Fruit fly (Drosophila melanogaster) whole organism, embryonic: ENCODE measurements around the gene MYPT-75D.
A peak's percentile ranks its signal among the peaks of the same experiment; 100 is the strongest.

ENCODE experiments used
- Ada2b ChIP-seq: fragments of 200-800 bp; sonication (Bioruptor generic); IDR thresholded peaks from 2 replicates; pipeline ENCODE4 v1.3.6; 2022; ENCODE audit warnings: missing biosample characterization, missing genetic modification characterization
- Aef1 ChIP-seq: fragments of 200-800 bp; sonication (Bioruptor generic); IDR thresholded peaks from 3 replicates; pipeline ENCODE4 v1.3.6; 2022; ENCODE audit warnings: missing biosample characterization, missing genetic modification characterization
- Bgb ChIP-seq: fragments of 200-800 bp; sonication (Bioruptor generic); IDR thresholded peaks from 2 replicates; pipeline ENCODE4 v1.3.6; 2022; ENCODE audit warnings: missing biosample characterization, missing genetic modification characterization; ENCODE audit not compliant: partially characterized antibody
- CG10147 ChIP-seq: fragments of 200-800 bp; sonication (Bioruptor generic); optimal IDR thresholded peaks from 2 replicates; lab custom pipeline; 2019; ENCODE audit warnings: missing biosample characterization, mild to moderate bottlenecking, missing genetic modification characterization, moderate library complexity
- CG11085 ChIP-seq: fragments of 200-800 bp; sonication (Bioruptor generic); IDR thresholded peaks from 2 replicates; pipeline ENCODE4 v1.3.6; 2022; ENCODE audit warnings: missing biosample characterization, missing genetic modification characterization
- CG12219 ChIP-seq: fragments of 200-800 bp; sonication (Bioruptor generic); optimal IDR thresholded peaks from 3 replicates; lab custom pipeline; 2018; ENCODE audit warnings: missing biosample characterization, mild to moderate bottlenecking, missing genetic modification characterization
- CG1529 ChIP-seq: fragments of 200-800 bp; sonication (Bioruptor generic); optimal IDR thresholded peaks from 3 replicates; lab custom pipeline; 2018; ENCODE audit warnings: missing biosample characterization, missing genetic modification characterization
- CG2202 ChIP-seq: fragments of 200-800 bp; sonication (Bioruptor generic); optimal IDR thresholded peaks from 2 replicates; lab custom pipeline; 2018; ENCODE audit warnings: missing biosample characterization, mild to moderate bottlenecking, missing genetic modification characterization
- CG2712 ChIP-seq: fragments of 200-800 bp; optimal IDR thresholded peaks from 3 replicates; lab custom pipeline; 2019; ENCODE audit warnings: missing biosample characterization, mild to moderate bottlenecking, missing genetic modification characterization, moderate library complexity
- CG30431 ChIP-seq: fragments of 200-800 bp; sonication (Bioruptor generic); optimal IDR thresholded peaks from 2 replicates; lab custom pipeline; 2017; ENCODE audit warnings: missing biosample characterization, missing genetic modification characterization
- CG3163 ChIP-seq: fragments of 200-800 bp; sonication (Bioruptor generic); optimal IDR thresholded peaks from 3 replicates; lab custom pipeline; 2016; ENCODE audit warnings: missing biosample characterization, missing genetic modification characterization
- CG3726 ChIP-seq: fragments of 200-800 bp; sonication (Bioruptor generic); IDR thresholded peaks from 3 replicates; pipeline ENCODE4, ENCODE4 v1.3.6; 2022; ENCODE audit warnings: missing biosample characterization, missing genetic modification characterization
- CG4854 ChIP-seq: fragments of 200-800 bp; sonication (Bioruptor generic); optimal IDR thresholded peaks from 2 replicates; lab custom pipeline; 2016; ENCODE audit warnings: missing biosample characterization, missing genetic modification characterization, inconsistent platforms
- CG5180 ChIP-seq: fragments of 200-800 bp; sonication (Bioruptor generic); optimal IDR thresholded peaks from 3 replicates; lab custom pipeline; 2017; ENCODE audit warnings: missing biosample characterization, missing genetic modification characterization, mild to moderate bottlenecking, moderate library complexity, missing genetic modification reagents
- CG7786 ChIP-seq: fragments of 200-800 bp; sonication (Bioruptor generic); optimal IDR thresholded peaks from 2 replicates; lab custom pipeline; 2016; ENCODE audit warnings: missing biosample characterization, missing genetic modification characterization
- CG7987 ChIP-seq: fragments of 200-800 bp; sonication (Bioruptor generic); optimal IDR thresholded peaks from 2 replicates; lab custom pipeline; 2018; ENCODE audit warnings: missing biosample characterization, mild to moderate bottlenecking, missing genetic modification characterization, moderate library complexity
- CG8089 ChIP-seq: fragments of 200-800 bp; sonication (Bioruptor generic); optimal IDR thresholded peaks from 3 replicates; lab custom pipeline; 2016; ENCODE audit warnings: missing biosample characterization, missing genetic modification characterization
- CG8924 ChIP-seq: fragments of 200-800 bp; optimal IDR thresholded peaks from 3 replicates; lab custom pipeline; 2019; ENCODE audit warnings: missing biosample characterization, mild to moderate bottlenecking, missing genetic modification characterization, moderate library complexity
- CG8944 ChIP-seq: fragments of 200-800 bp; sonication (Bioruptor generic); optimal IDR thresholded peaks from 3 replicates; lab custom pipeline; 2016; ENCODE audit warnings: missing biosample characterization, missing genetic modification characterization
- CrebB ChIP-seq: fragments of 200-800 bp; sonication (Bioruptor generic); optimal IDR thresholded peaks from 3 replicates; lab custom pipeline; 2018; ENCODE audit warnings: missing biosample characterization, mild to moderate bottlenecking, missing genetic modification characterization
- Doc2 ChIP-seq: fragments of 200-800 bp; sonication (Bioruptor generic); IDR thresholded peaks from 2 replicates; pipeline ENCODE4 v1.3.6; 2022; ENCODE audit warnings: missing biosample characterization, missing genetic modification characterization
- Ets65A ChIP-seq: fragments of 200-800 bp; sonication (Bioruptor generic); peaks from one replicate; lab custom pipeline; 2016; ENCODE audit warnings: missing biosample characterization, missing genetic modification characterization
- Fer3 ChIP-seq: fragments of 200-800 bp; sonication (Bioruptor generic); optimal IDR thresholded peaks from 2 replicates; lab custom pipeline; 2018; ENCODE audit warnings: missing biosample characterization, mild to moderate bottlenecking, missing genetic modification characterization, moderate library complexity
- H15 ChIP-seq: fragments of 200-800 bp; sonication (Bioruptor generic); IDR thresholded peaks from 3 replicates; pipeline ENCODE4 v1.3.6; 2022; ENCODE audit warnings: missing biosample characterization, missing genetic modification characterization
- HLHmδ ChIP-seq: fragments of 200-800 bp; sonication (Bioruptor generic); optimal IDR thresholded peaks from 2 replicates; lab custom pipeline; 2018; ENCODE audit warnings: missing biosample characterization, mild to moderate bottlenecking, missing genetic modification characterization, moderate library complexity
- Hand ChIP-seq: fragments of 200-800 bp; sonication (Bioruptor generic); optimal IDR thresholded peaks from 2 replicates; lab custom pipeline; 2017; ENCODE audit warnings: mild to moderate bottlenecking, missing biosample characterization, missing genetic modification reagents, missing genetic modification characterization
- Hmx ChIP-seq: fragments of 200-800 bp; sonication (Bioruptor generic); optimal IDR thresholded peaks from 2 replicates; lab custom pipeline; 2016; ENCODE audit warnings: missing biosample characterization, missing genetic modification characterization
- Lim3 ChIP-seq: fragments of 200-800 bp; sonication (Bioruptor generic); IDR thresholded peaks from 2 replicates; pipeline ENCODE4 v1.3.6; 2022; ENCODE audit warnings: missing biosample characterization, missing genetic modification characterization
- Optix ChIP-seq: fragments of 200-800 bp; sonication (Bioruptor generic); IDR thresholded peaks from 3 replicates; pipeline ENCODE4 v1.3.6; 2022; ENCODE audit warnings: missing biosample characterization, missing genetic modification characterization
- Rx ChIP-seq: fragments of 200-800 bp; sonication (Bioruptor generic); IDR thresholded peaks from 2 replicates; pipeline ENCODE4 v1.3.6; 2022; ENCODE audit warnings: missing biosample characterization, missing genetic modification characterization
- Ssrp ChIP-seq: fragments of 200-800 bp; sonication (Bioruptor generic); optimal IDR thresholded peaks from 2 replicates; lab custom pipeline; 2018; ENCODE audit warnings: missing biosample characterization, mild to moderate bottlenecking, missing genetic modification characterization, moderate library complexity
- Tbp ChIP-seq: fragments of >200 bp; optimal IDR thresholded peaks from 2 replicates; lab custom pipeline; 2018; ENCODE audit warnings: missing biosample characterization, missing genetic modification characterization
- Vsx1 ChIP-seq: fragments of 200-800 bp; sonication (Bioruptor generic); optimal IDR thresholded peaks from 2 replicates; lab custom pipeline; 2017; ENCODE audit warnings: missing biosample characterization, mild to moderate bottlenecking, missing genetic modification characterization, missing genetic modification reagents
- esg ChIP-seq: fragments of 200-800 bp; sonication (Bioruptor generic); conservative IDR thresholded peaks from 2 replicates; pipeline ENCODE4 v1.3.6; 2022; ENCODE audit warnings: missing biosample characterization, missing genetic modification characterization
- fu2 ChIP-seq: fragments of 200-800 bp; sonication (Bioruptor generic); optimal IDR thresholded peaks from 2 replicates; lab custom pipeline; 2016; ENCODE audit warnings: missing biosample characterization, missing genetic modification characterization
- gce ChIP-seq: fragments of 200-800 bp; sonication (Bioruptor generic); IDR thresholded peaks from 3 replicates; pipeline ENCODE4 v1.3.6; 2022; ENCODE audit warnings: missing biosample characterization, missing genetic modification characterization
- gem ChIP-seq: fragments of 200-800 bp; sonication (Bioruptor generic); optimal IDR thresholded peaks from 2 replicates; lab custom pipeline; 2019; ENCODE audit warnings: missing biosample characterization, mild to moderate bottlenecking, missing genetic modification characterization, moderate library complexity
- grau ChIP-seq: fragments of 200-800 bp; optimal IDR thresholded peaks from 3 replicates; lab custom pipeline; 2019; ENCODE audit warnings: missing biosample characterization, mild to moderate bottlenecking, missing genetic modification characterization, moderate library complexity
- h ChIP-seq: fragments of >200 bp; optimal IDR thresholded peaks from 2 replicates; lab custom pipeline; 2017
- ind ChIP-seq: fragments of 200-800 bp; sonication (Bioruptor generic); optimal IDR thresholded peaks from 3 replicates; lab custom pipeline; 2016; ENCODE audit warnings: missing biosample characterization, missing genetic modification characterization
- jumu ChIP-seq: fragments of 200-800 bp; sonication (Bioruptor generic); optimal IDR thresholded peaks from 3 replicates; lab custom pipeline; 2016; ENCODE audit warnings: missing biosample characterization, missing genetic modification characterization
- lola ChIP-seq, 3 experiments: fragments of >200 bp in 2 of 3; fragments of 200-800 bp in 1 of 3; sonication (Bioruptor generic) in 1 of 3; optimal IDR thresholded peaks; 2 replicates each; lab custom pipeline; 2017 to 2019; ENCODE audit warnings: missing biosample characterization in 3 of 3, missing genetic modification characterization in 3 of 3, mild to moderate bottlenecking in 1 of 3, moderate library complexity in 1 of 3
- oc ChIP-seq: fragments of 200-800 bp; sonication (Bioruptor generic); optimal IDR thresholded peaks from 2 replicates; lab custom pipeline; 2018; ENCODE audit warnings: missing biosample characterization, mild to moderate bottlenecking, missing genetic modification characterization, moderate library complexity
- pnt ChIP-seq: fragments of 200-800 bp; sonication (Bioruptor generic); optimal IDR thresholded peaks from 3 replicates; lab custom pipeline; 2016; ENCODE audit warnings: missing biosample characterization, missing genetic modification characterization
- sc ChIP-seq, 3 experiments: fragments of >200 bp in 2 of 3; fragments of 200-800 bp in 1 of 3; sonication (Bioruptor generic) in 1 of 3; optimal IDR thresholded peaks; 2 replicates in 2 of 3; 3 replicates in 1 of 3; lab custom pipeline; 2017; ENCODE audit warnings: mild to moderate bottlenecking in 1 of 3, missing biosample characterization in 1 of 3, missing genetic modification characterization in 1 of 3, missing genetic modification reagents in 1 of 3
- sens-2 ChIP-seq: fragments of 200-800 bp; sonication (Bioruptor generic); IDR thresholded peaks from 2 replicates; pipeline ENCODE4 v1.3.6; 2022; ENCODE audit warnings: missing biosample characterization, missing genetic modification characterization
- sna ChIP-seq: fragments of 200-800 bp; sonication (Bioruptor generic); IDR thresholded peaks from 2 replicates; pipeline ENCODE4 v1.3.6; 2022; ENCODE audit warnings: missing biosample characterization, missing genetic modification characterization; ENCODE audit not compliant: partially characterized antibody
- sqz ChIP-seq: fragments of 200-800 bp; sonication (Bioruptor generic); optimal IDR thresholded peaks from 3 replicates; lab custom pipeline; 2018; ENCODE audit warnings: missing biosample characterization, mild to moderate bottlenecking, missing genetic modification characterization
- tll ChIP-seq, 2 experiments: fragments of 200-800 bp in 1 of 2; fragments of >200 bp in 1 of 2; sonication (Bioruptor generic) in 1 of 2; optimal IDR thresholded peaks; 2 replicates each; lab custom pipeline; 2017 to 2019; ENCODE audit warnings: missing biosample characterization in 2 of 2, missing genetic modification characterization in 2 of 2, mild to moderate bottlenecking in 1 of 2, moderate library complexity in 1 of 2
- tx ChIP-seq: fragments of 200-800 bp; sonication (Bioruptor generic); optimal IDR thresholded peaks from 2 replicates; lab custom pipeline; 2016; ENCODE audit warnings: missing biosample characterization, missing genetic modification characterization

MYPT-75D gene

dm6 chr3L:18681550-18682217 is 55.9 kb downstream of the MYPT-75D start, which contains the start of the genes Sgf11 and CG32202 (continued):
- no peak for TF ChIP-seq CG11085
- TF ChIP-seq Ada2b (GFP tag; lab: Robert Waterston, UW), result 0 out of 2 replicates have a peak, but pooled peaks have one; percentile 7
- TF ChIP-seq Bgb (GFP tag; lab: Robert Waterston, UW), result no peak
- TF ChIP-seq pnt (GFP tag; lab: Kevin White, UChicago), result peak; percentile 2
- peak; percentile 5 for TF ChIP-seq CG8944 (GFP tag; lab: Kevin White, UChicago)
- TF ChIP-seq Rx (GFP tag; lab: Robert Waterston, UW), result no peak
- TF ChIP-seq esg (GFP tag; lab: Robert Waterston, UW), result peak; percentile 53; the same call in 1 of the 2 replicates
- no peak for TF ChIP-seq sna (GFP tag; lab: Robert Waterston, UW)
- TF ChIP-seq CG7786 (GFP tag; lab: Kevin White, UChicago), result no peak
- no peak for TF ChIP-seq Hmx (GFP tag; lab: Kevin White, UChicago)
- TF ChIP-seq fu2 (GFP tag; lab: Kevin White, UChicago), result no peak
- peak; percentile 6 for TF ChIP-seq CrebB (tag; lab: Kevin White, UChicago)
- TF ChIP-seq CG30431, result no peak
- TF ChIP-seq Fer3, result peak; percentile 35
- no peak for TF ChIP-seq tll (GFP tag; optimal IDR thresholded peaks at IDR 0.05; lab: Kevin White, UChicago)
- TF ChIP-seq grau (tag; lab: Kevin White, UChicago), result peak; percentile 80
- TF ChIP-seq tx (GFP tag; lab: Kevin White, UChicago), result no peak
- TF ChIP-seq ind (GFP tag; lab: Kevin White, UChicago), result peak; percentile 59
- no peak for TF ChIP-seq CG8089 (GFP tag; lab: Kevin White, UChicago)
- no peak for TF ChIP-seq Hand (GFP tag; lab: Kevin White, UChicago)
- TF ChIP-seq HLHmδ (GFP tag; lab: Kevin White, UChicago), result no peak
- TF ChIP-seq CG8924, result peak; percentile 79
- no peak for TF ChIP-seq H15
- TF ChIP-seq Vsx1, result no peak
- TF ChIP-seq CG2712 (tag; lab: Kevin White, UChicago), result peak; percentile 73
- no peak for TF ChIP-seq Aef1 (GFP tag; lab: Robert Waterston, UW)
- TF ChIP-seq Tbp (GFP tag; lab: Kevin White, UChicago), result no peak
- no peak for TF ChIP-seq Lim3 (GFP tag; lab: Robert Waterston, UW)
- no peak for TF ChIP-seq jumu
- TF ChIP-seq gce (GFP tag; lab: Robert Waterston, UW), result no peak
- peak in 1 of 3 experiments; percentile 78 for TF ChIP-seq lola (GFP tag; optimal IDR thresholded peaks at IDR 0.05; lab: Kevin White, UChicago)
- TF ChIP-seq CG3726 (GFP tag; lab: Robert Waterston, UW), result no peak
- peak; percentile 13 for TF ChIP-seq CG12219 (GFP tag; lab: Kevin White, UChicago)
- TF ChIP-seq oc, result no peak
- peak; percentile 23 for TF ChIP-seq CG2202 (tag; lab: Kevin White, UChicago)
- peak; percentile 65 for TF ChIP-seq Ssrp (tag; lab: Kevin White, UChicago)
- peak; percentile 59 for TF ChIP-seq CG10147 (GFP tag; lab: Kevin White, UChicago)
- no peak for TF ChIP-seq sqz (GFP tag; lab: Kevin White, UChicago)
- TF ChIP-seq CG3163, result no peak
- TF ChIP-seq Ets65A (GFP tag; lab: Kevin White, UChicago), result peak; percentile 60
- no peak for TF ChIP-seq CG5180 (GFP tag; lab: Kevin White, UChicago)
- TF ChIP-seq Doc2, result no peak
- TF ChIP-seq CG1529 (GFP tag; lab: Kevin White, UChicago), result no peak
- TF ChIP-seq Optix (GFP tag; lab: Robert Waterston, UW), result no peak
- peak; percentile 86 for TF ChIP-seq gem (tag; lab: Kevin White, UChicago)
- TF ChIP-seq CG7987 (GFP tag; lab: Kevin White, UChicago), result no peak
- TF ChIP-seq CG4854 (GFP tag; lab: Kevin White, UChicago), result no peak
- no peak for TF ChIP-seq h (lab: Kevin White, UChicago)
- TF ChIP-seq sc (optimal IDR thresholded peaks at IDR 0.05; lab: Kevin White, UChicago), result no peak
- peak; percentile 56 for TF ChIP-seq sc (GFP tag; optimal IDR thresholded peaks at IDR 0.05; lab: Kevin White, UChicago)
- TF ChIP-seq sens-2, result no peak
